Fruit fly (Drosophila melanogaster): ENCODE measurements around the gene CG32573.

The CG32573 gene

DNA sequence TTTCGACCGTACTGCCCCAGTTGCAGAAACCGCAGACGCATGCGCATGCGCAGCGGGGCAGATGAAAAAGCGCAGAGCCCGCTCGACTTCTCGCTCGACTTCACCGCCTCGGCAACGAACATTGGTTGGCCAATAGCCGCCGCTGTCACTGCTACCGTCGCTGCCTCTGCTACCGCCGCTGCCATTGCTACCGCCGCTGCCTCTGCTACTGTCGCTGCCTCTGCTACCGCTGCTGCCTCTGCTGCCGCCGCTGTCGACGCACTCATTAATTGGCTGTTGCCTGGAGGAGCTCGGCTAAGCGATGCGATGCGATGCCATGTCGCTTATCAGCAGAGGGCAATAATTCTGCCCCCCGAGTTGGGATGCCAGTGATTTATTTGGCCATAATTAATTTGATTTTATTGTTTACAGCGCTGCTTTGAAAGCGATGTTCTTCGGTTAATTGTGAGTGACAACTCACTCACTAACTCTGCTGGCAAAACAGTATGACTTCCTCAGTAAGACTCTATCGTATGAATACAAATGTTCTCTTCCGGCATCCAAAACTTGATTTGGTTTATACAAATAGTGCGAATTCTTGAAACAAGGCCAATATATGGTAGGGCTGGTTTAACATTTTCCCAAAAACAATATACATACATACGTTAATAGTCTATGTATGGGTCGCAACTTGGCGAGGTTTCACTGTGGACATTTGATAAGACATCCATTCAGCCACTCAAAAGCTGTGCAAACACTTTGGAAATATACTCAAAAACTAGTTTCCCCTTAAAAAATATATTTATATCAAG, 19.7 kb downstream of the CG32573 start:
- 0 out of 2 replicates have a peak, but pooled peaks have one; percentile 17 for TF ChIP-seq CG15336 (GFP tag; IDR thresholded peaks at IDR 0.05)
- no peak for TF ChIP-seq net (GFP tag; optimal IDR thresholded peaks at IDR 0.05)
- no peak for TF ChIP-seq eg (GFP tag; IDR thresholded peaks at IDR 0.05)
- peak; percentile 6 for TF ChIP-seq pdm3 (GFP tag; optimal IDR thresholded peaks at IDR 0.05)
- TF ChIP-seq Hr39 (GFP tag; optimal IDR thresholded peaks at IDR 0.05) = peak; percentile 28
- peak; percentile 3 for TF ChIP-seq esn (GFP tag; optimal IDR thresholded peaks at IDR 0.05)
- TF ChIP-seq Eip78C (GFP tag) = peak; percentile 63
- TF ChIP-seq svp (GFP tag) = peak; percentile 90
- peak; percentile 8 for TF ChIP-seq topi (GFP tag; optimal IDR thresholded peaks at IDR 0.05)
- no peak for TF ChIP-seq dac (GFP tag; optimal IDR thresholded peaks at IDR 0.05)
- TF ChIP-seq fd59A (GFP tag; optimal IDR thresholded peaks at IDR 0.05) = no peak
- TF ChIP-seq Hr4 (GFP tag; optimal IDR thresholded peaks at IDR 0.05) = peak; percentile 16
- peak; percentile 0 for TF ChIP-seq acj6 (GFP tag; optimal IDR thresholded peaks at IDR 0.05)
- TF ChIP-seq lz (GFP tag; optimal IDR thresholded peaks at IDR 0.05) = peak; percentile 6
- TF ChIP-seq achi (GFP tag; optimal IDR thresholded peaks at IDR 0.05) = no peak
- TF ChIP-seq OdsH (GFP tag; optimal IDR thresholded peaks at IDR 0.05) = peak; percentile 10
- TF ChIP-seq Sox14 (GFP tag; optimal IDR thresholded peaks at IDR 0.05) = no peak
- peak; percentile 1 for TF ChIP-seq fkh (GFP tag; optimal IDR thresholded peaks at IDR 0.05)
- peak; percentile 22 for TF ChIP-seq Sox102F (GFP tag; optimal IDR thresholded peaks at IDR 0.05)
- peak; percentile 19 for TF ChIP-seq CG32006 (GFP tag; optimal IDR thresholded peaks at IDR 0.05)
- no peak for TF ChIP-seq CG6276 (GFP tag; optimal IDR thresholded peaks at IDR 0.05)
- TF ChIP-seq CG8632 (GFP tag; optimal IDR thresholded peaks at IDR 0.05) = no peak
- peak; percentile 32 for TF ChIP-seq CG31627 (GFP tag; optimal IDR thresholded peaks at IDR 0.05)
- peak; percentile 40 for TF ChIP-seq Met (GFP tag; optimal IDR thresholded peaks at IDR 0.05)
- TF ChIP-seq CG16779 (tag; optimal IDR thresholded peaks at IDR 0.05) = no peak

DNA sequence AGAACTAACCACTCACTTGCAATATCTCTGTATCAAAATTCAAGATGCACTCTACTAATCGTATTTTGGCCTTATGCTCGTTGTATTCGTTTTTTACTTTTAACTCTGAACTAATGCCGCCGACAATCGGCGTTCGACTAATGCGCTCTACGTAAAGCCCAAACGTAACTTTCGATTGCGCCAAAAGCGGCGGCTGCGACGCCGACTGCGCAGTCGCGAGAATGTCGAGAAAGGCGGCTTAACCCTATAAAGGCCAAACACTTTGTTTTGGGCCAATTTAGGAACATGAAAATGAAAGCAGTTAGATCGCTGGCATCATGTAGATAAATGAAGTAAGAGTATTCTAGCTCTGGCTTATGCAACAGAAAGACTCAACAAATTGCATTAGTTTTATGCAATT, 21.7 kb downstream of the CG32573 start:
- TF ChIP-seq Smox (GFP tag; optimal IDR thresholded peaks at IDR 0.05) (no peak), CG3919 (GFP tag; optimal IDR thresholded peaks at IDR 0.05) (no peak), Blimp-1 (GFP tag; optimal IDR thresholded peaks at IDR 0.05) (no peak), cyc (GFP tag; optimal IDR thresholded peaks at IDR 0.05) (no peak), CG6163 (GFP tag; IDR thresholded peaks at IDR 0.05) (no peak), fkh (GFP tag; optimal IDR thresholded peaks at IDR 0.05) (no peak)

DNA sequence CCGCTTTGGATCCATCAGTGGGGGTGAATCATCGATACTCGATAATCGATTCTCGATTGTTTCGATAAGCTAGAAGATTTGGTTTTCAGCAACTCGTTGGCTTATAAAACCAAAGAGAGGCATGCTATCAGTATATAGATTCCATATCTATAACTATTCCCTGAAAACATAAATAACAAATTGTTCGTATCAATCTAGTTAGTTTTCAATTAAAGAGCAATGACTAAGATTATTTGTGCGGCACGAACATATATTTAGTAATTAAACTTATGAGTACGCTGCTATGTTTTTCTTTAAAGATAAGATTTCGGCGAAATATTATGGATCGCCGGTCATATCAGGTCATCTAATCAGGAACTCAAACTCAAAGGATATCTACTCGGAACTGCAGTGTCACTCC, 23.4 kb downstream of the CG32573 start:
- TF ChIP-seq Ets21C (GFP tag; optimal IDR thresholded peaks at IDR 0.05) = no peak
- no peak for TF ChIP-seq CG6854 (GFP tag; optimal IDR thresholded peaks at IDR 0.05)
- no peak for TF ChIP-seq esn (GFP tag; optimal IDR thresholded peaks at IDR 0.05)
- TF ChIP-seq Sox15 (GFP tag; optimal IDR thresholded peaks at IDR 0.05) = no peak
- TF ChIP-seq fkh (GFP tag; optimal IDR thresholded peaks at IDR 0.05) = no peak
- TF ChIP-seq fd59A (GFP tag; optimal IDR thresholded peaks at IDR 0.05) = no peak

DNA sequence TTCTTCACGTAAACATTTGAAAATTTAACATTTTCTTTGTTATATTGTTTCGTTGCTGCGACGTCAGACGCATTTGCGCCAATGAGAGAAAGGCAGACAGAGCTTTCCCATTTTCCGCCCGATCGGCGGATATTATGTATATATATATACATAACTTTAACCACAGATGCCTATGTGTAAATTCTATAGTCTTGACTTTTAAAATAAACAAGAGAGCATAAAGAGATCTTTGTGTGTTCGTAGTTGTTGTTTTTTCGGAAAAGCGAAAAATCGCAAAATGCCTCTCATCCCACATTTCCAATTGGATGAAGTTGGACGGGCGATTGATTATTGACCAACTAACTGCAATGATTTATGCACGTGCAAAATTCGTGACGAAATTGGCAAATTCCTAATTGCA, 25.5 kb downstream of the CG32573 start, which contains the start of gene CG13012:
CG13012 (minus strand) TSS at position 101 of the 400 bp plus-strand sequence.
- TF ChIP-seq CG10631 (GFP tag; optimal IDR thresholded peaks at IDR 0.05) (no peak), Blimp-1 (GFP tag; optimal IDR thresholded peaks at IDR 0.05) (no peak), topi (GFP tag; optimal IDR thresholded peaks at IDR 0.05) (no peak), Eip78C (GFP tag) (peak; percentile 52), Hr38 (GFP tag; optimal IDR thresholded peaks at IDR 0.05) (no peak)

All from whole organism, prepupa.